Worm (Caenorhabditis elegans): Measurements from ENCODE around the gene tbc-8.

The tbc-8 gene

ce11 chrIII:10338992-10339852 lies 25.5 kb upstream of the tbc-8 start:
- TF ChIP-seq F44E2.7 (GFP tag; IDR thresholded peaks at IDR 0.05) (no peak), zip-11 (GFP tag; IDR thresholded peaks at IDR 0.05) (no peak), D1046.2 (GFP tag; IDR thresholded peaks at IDR 0.05) (no peak), ces-1 (GFP tag; optimal IDR thresholded peaks at IDR 0.05) (no peak), lir-3 (tag; optimal IDR thresholded peaks at IDR 0.05) (no peak), nhr-25 (tag; optimal IDR thresholded peaks at IDR 0.05; ENCODE audit: borderline replicate concordance, insufficient read depth) (peak; percentile 56), nhr-11 (tag; optimal IDR thresholded peaks at IDR 0.05) (no peak), unc-130 (GFP tag; optimal IDR thresholded peaks at IDR 0.05) (no peak), nhr-48 (tag; optimal IDR thresholded peaks at IDR 0.05) (no peak), daf-12 (tag; optimal IDR thresholded peaks at IDR 0.05) (no peak), zfp-3 (GFP tag; conservative IDR thresholded peaks at IDR 0.05) (peak; percentile 74; the same call in 1 of the 2 replicates), ZK337.2 (GFP tag; IDR thresholded peaks at IDR 0.05) (no peak), T20F7.1 (GFP tag; optimal IDR thresholded peaks at IDR 0.05) (no peak), skn-1 (tag; optimal IDR thresholded peaks at IDR 0.05) (no peak), ctbp-1 (GFP tag; IDR thresholded peaks at IDR 0.05) (no peak), daf-16 (GFP tag; optimal IDR thresholded peaks at IDR 0.05) (no peak), daf-16 (tag; optimal IDR thresholded peaks at IDR 0.05) (no peak), zfp-2 (tag; optimal IDR thresholded peaks at IDR 0.05) (no peak), mdt-29 (GFP tag; IDR thresholded peaks at IDR 0.05) (no peak), unc-62 (GFP tag; optimal IDR thresholded peaks at IDR 0.05 in 1 of 2) (peak in 1 of 2 experiments; percentile 8), unc-62 (tag; optimal IDR thresholded peaks at IDR 0.05) (no peak), ama-1 (optimal IDR thresholded peaks at IDR 0.05) (peak; percentile 84), R02D3.7 (tag; optimal IDR thresholded peaks at IDR 0.05) (no peak), ceh-20 (GFP tag; IDR thresholded peaks at IDR 0.05) (no peak), set-16 (GFP tag; IDR thresholded peaks at IDR 0.05) (no peak), php-3 (GFP tag; IDR thresholded peaks at IDR 0.05) (no peak), nhr-41 (GFP tag; IDR thresholded peaks at IDR 0.05) (no peak), madf-9 (GFP tag; conservative IDR thresholded peaks at IDR 0.05) (no peak), saeg-2 (GFP tag; IDR thresholded peaks at IDR 0.05) (no peak), nhr-111 (GFP tag; optimal IDR thresholded peaks at IDR 0.05) (no peak), nhr-28 (tag; optimal IDR thresholded peaks at IDR 0.05) (peak; percentile 11), nhr-237 (tag; optimal IDR thresholded peaks at IDR 0.05) (no peak), aha-1 (tag) (peak; percentile 62), spr-3 (GFP tag; optimal IDR thresholded peaks at IDR 0.05) (no peak), mes-2 (tag; optimal IDR thresholded peaks at IDR 0.05; ENCODE audit: poor library complexity, severe bottlenecking) (no peak), fkh-10 (GFP tag; optimal IDR thresholded peaks at IDR 0.05) (no peak), tag-97 (GFP tag; IDR thresholded peaks at IDR 0.05) (no peak), snpc-4 (tag; optimal IDR thresholded peaks at IDR 0.05) (no peak), madf-5 (GFP tag; IDR thresholded peaks at IDR 0.05) (no peak), ztf-7 (tag; optimal IDR thresholded peaks at IDR 0.05) (no peak), vab-7 (GFP tag; IDR thresholded peaks at IDR 0.05) (no peak), egl-27 (tag; optimal IDR thresholded peaks at IDR 0.05) (no peak), tra-1 (GFP tag; IDR thresholded peaks at IDR 0.05) (no peak), nhr-76 (tag; optimal IDR thresholded peaks at IDR 0.05) (no peak), nhr-102 (tag; optimal IDR thresholded peaks at IDR 0.05) (no peak), gei-8 (GFP tag; optimal IDR thresholded peaks at IDR 0.05) (no peak), pha-4 (GFP tag; IDR thresholded peaks at IDR 0.05) (no peak), pha-4 (tag; optimal IDR thresholded peaks at IDR 0.05) (no peak), egl-43 (GFP tag; IDR thresholded peaks at IDR 0.05) (no peak), unc-39 (tag; optimal IDR thresholded peaks at IDR 0.05) (no peak), mxl-2 (GFP tag; conservative IDR thresholded peaks at IDR 0.05) (no peak), nhr-77 (tag; optimal IDR thresholded peaks at IDR 0.05) (no peak)

All from whole organism, L4 larva.